Worm (Caenorhabditis elegans): Measurements from ENCODE around the gene W04G3.13.

DNA sequence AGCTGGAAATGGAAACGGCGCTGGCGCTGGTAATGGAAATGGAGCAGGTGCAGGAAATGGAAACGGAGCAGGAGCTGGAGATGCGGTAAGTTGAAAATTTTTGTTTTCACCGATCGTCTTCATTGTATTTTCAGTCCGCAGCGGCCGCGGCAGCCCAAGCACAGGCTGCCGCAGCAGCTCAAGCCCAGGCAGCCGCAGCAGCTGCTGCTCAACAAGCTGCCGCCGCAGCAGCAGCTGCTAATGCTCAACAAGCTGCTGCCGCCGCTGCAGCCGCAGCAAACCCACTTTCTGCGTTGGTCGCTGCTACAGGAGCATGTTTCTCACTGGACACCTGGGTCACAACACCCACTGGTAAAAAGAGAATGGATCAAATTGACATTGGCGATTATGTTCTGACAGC is 34.9 kb upstream of the W04G3.13 start:
- no peak for TF ChIP-seq tab-1 (GFP tag; IDR thresholded peaks at IDR 0.05)
- TF ChIP-seq T22C8.4 (GFP tag; IDR thresholded peaks at IDR 0.05) = no peak
- no peak for TF ChIP-seq med-1 (GFP tag; optimal IDR thresholded peaks at IDR 0.05; ENCODE audit: insufficient read depth)

Data from whole organism, midembryonic.